Worm (Caenorhabditis elegans) whole organism, mixed stage, embryonic: ENCODE results near the gene CD4.1.

Source experiments
- blmp-1 ChIP-seq: fragments of 150-350 bp; optimal IDR thresholded peaks from 2 replicates; lab custom pipeline; 2014; ENCODE audit warnings: missing biosample characterization, missing genetic modification characterization
- ceh-83 ChIP-seq: fragments of 200-800 bp; sonication (Bioruptor generic); optimal IDR thresholded peaks from 2 replicates; lab custom pipeline; 2018; ENCODE audit warnings: mild to moderate bottlenecking, missing genetic modification characterization, missing compliant biosample characterization
- ces-1 ChIP-seq: fragments of 150-350 bp; optimal IDR thresholded peaks from 2 replicates; lab custom pipeline; 2014; ENCODE audit warnings: missing biosample characterization, missing genetic modification reagents, missing genetic modification characterization
- ham-2 ChIP-seq: fragments of 200-800 bp; sonication (Bioruptor generic); optimal IDR thresholded peaks from 2 replicates; lab custom pipeline; 2018; ENCODE audit warnings: mild to moderate bottlenecking, missing genetic modification characterization, missing compliant biosample characterization
- lin-13 ChIP-seq: fragments of 150-350 bp; optimal IDR thresholded peaks from 2 replicates; lab custom pipeline; 2014; ENCODE audit warnings: missing biosample characterization, missing genetic modification characterization
- nhr-12 ChIP-seq: fragments of 150-350 bp; optimal IDR thresholded peaks from 2 replicates; lab custom pipeline; 2014; ENCODE audit warnings: missing biosample characterization, missing genetic modification characterization
- nhr-237 ChIP-seq: fragments of 150-350 bp; optimal IDR thresholded peaks from 2 replicates; lab custom pipeline; 2014; ENCODE audit warnings: missing biosample characterization, missing genetic modification characterization
- pha-4 ChIP-seq: fragments of 150-350 bp; optimal IDR thresholded peaks from 2 replicates; lab custom pipeline; 2018; ENCODE audit warnings: missing biosample characterization, missing genetic modification reagents, missing genetic modification characterization
- snpc-4 ChIP-seq: fragments of 150-350 bp; optimal IDR thresholded peaks from 2 replicates; lab custom pipeline; 2014; ENCODE audit warnings: missing biosample characterization, missing genetic modification characterization
- sptf-1 ChIP-seq: sonication (generic microtip); optimal IDR thresholded peaks from 2 replicates; lab custom pipeline; 2017; ENCODE audit warnings: mild to moderate bottlenecking, missing genetic modification characterization, moderate library complexity, missing compliant biosample characterization
- unc-39 ChIP-seq: fragments of 150-350 bp; optimal IDR thresholded peaks from 2 replicates; lab custom pipeline; 2014; ENCODE audit warnings: missing biosample characterization, missing genetic modification characterization
- unc-62 ChIP-seq: fragments of 150-350 bp; optimal IDR thresholded peaks from 2 replicates; lab custom pipeline; 2014; ENCODE audit warnings: missing biosample characterization, missing genetic modification reagents, missing genetic modification characterization
- ztf-11 ChIP-seq: fragments of 150-350 bp; optimal IDR thresholded peaks from 2 replicates; lab custom pipeline; 2014; ENCODE audit warnings: missing biosample characterization, missing genetic modification characterization

- TF ChIP-seq nhr-12 (tag; lab: Kevin White, UChicago) (no peak), ceh-83 (GFP tag; lab: Kevin White, UChicago) (no peak), lin-13 (tag; lab: Kevin White, UChicago) (no peak), sptf-1 (no peak), nhr-237 (tag; lab: Kevin White, UChicago) (no peak), ces-1 (peak; percentile 3), snpc-4 (tag; lab: Kevin White, UChicago) (no peak), unc-62 (no peak), ztf-11 (tag; lab: Kevin White, UChicago) (no peak), blmp-1 (tag; lab: Kevin White, UChicago) (no peak), unc-39 (tag; lab: Kevin White, UChicago) (no peak), ham-2 (GFP tag; lab: Kevin White, UChicago) (no peak), pha-4 (tag; lab: Kevin White, UChicago) (no peak)
These were observed 45.5 kb downstream of the CD4.1 start for ce11 chrV:5651905-5652304.
